Fruit fly (Drosophila melanogaster) whole organism, embryonic: ENCODE measurements around the gene Muc30E.

ENCODE experiments used
- CG10274 ChIP-seq: fragments of 200-800 bp; sonication (Bioruptor generic); optimal IDR thresholded peaks from 3 replicates; lab custom pipeline; 2017; ENCODE audit warnings: missing biosample characterization, mild to moderate bottlenecking, missing genetic modification characterization
- CG10979 ChIP-seq: fragments of 200-800 bp; sonication (Bioruptor generic); optimal IDR thresholded peaks from 2 replicates; lab custom pipeline; 2018; ENCODE audit warnings: missing biosample characterization, mild to moderate bottlenecking, missing genetic modification characterization, moderate library complexity
- CG1603 ChIP-seq: fragments of 200-800 bp; sonication (Bioruptor generic); optimal IDR thresholded peaks from 2 replicates; lab custom pipeline; 2019; ENCODE audit warnings: missing biosample characterization, mild to moderate bottlenecking, missing genetic modification characterization, moderate library complexity
- ac ChIP-seq: fragments of 200-800 bp; sonication (Bioruptor generic); optimal IDR thresholded peaks from 3 replicates; lab custom pipeline; 2017; ENCODE audit warnings: missing biosample characterization, mild to moderate bottlenecking, missing genetic modification characterization

DNA sequence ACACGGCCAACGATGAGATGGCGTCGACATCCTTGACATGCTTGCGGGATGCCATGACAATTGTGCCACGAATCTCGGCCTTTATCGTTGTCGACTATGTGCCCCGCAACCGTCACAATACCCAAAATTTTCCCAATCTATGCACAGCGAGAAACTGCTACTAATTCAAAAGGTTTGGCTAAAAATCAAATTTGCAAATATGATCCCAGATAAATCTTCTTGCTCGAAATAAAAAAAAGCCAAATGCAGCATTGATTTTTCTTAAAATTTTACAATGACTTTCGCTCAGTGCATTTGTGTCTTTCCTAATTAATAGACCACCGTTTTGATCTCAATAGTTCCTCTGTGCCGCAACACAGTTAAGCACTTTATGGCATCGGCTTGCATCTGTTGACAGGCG, 40.0 kb downstream of the Muc30E start:
- TF ChIP-seq CG10979: no peak
- peak; percentile 18 for TF ChIP-seq CG1603 (tag; lab: Kevin White, UChicago)
- no peak for TF ChIP-seq CG10274
- TF ChIP-seq ac: no peak
